Fruit fly (Drosophila melanogaster) ovary, adult (tissue): ENCODE data around the gene CG5276.

ENCODE experiments used
- CG17801 ChIP-seq: fragments of 200-800 bp; optimal IDR thresholded peaks from 2 replicates; lab custom pipeline; 2019; ENCODE audit warnings: missing biosample characterization, mild to moderate bottlenecking, missing genetic modification characterization, moderate library complexity; ENCODE audit not compliant: partially characterized antibody

The CG5276 gene

dm6 chr3R:11451207-11451841 lies 19.8 kb downstream of the CG5276 start, which contains the start of gene sals:
TSS of gene sals (minus strand) at chr3R:11451791.
- no peak for TF ChIP-seq CG17801 (GFP tag; lab: Kevin White, UChicago)

dm6 chr3R:11452041-11452440 lies 20.5 kb downstream of the CG5276 start:
- TF ChIP-seq CG17801 (GFP tag; lab: Kevin White, UChicago), result no peak

- TF ChIP-seq CG17801 (GFP tag; lab: Kevin White, UChicago), result peak; percentile 59
Measured at dm6 chr3R:11454210-11454904, 22.8 kb downstream of the CG5276 start.

dm6 chr3R:11456539-11456938 lies 25.0 kb downstream of the CG5276 start:
- TF ChIP-seq CG17801 (GFP tag; lab: Kevin White, UChicago), result peak; percentile 71

dm6 chr3R:11457286-11457685 lies 25.7 kb downstream of the CG5276 start:
- TF ChIP-seq CG17801 (GFP tag; lab: Kevin White, UChicago), result no peak

dm6 chr3R:11458022-11458850 lies 26.7 kb downstream of the CG5276 start:
- no peak for TF ChIP-seq CG17801 (GFP tag; lab: Kevin White, UChicago)

dm6 chr3R:11458851-11459175 lies 27.3 kb downstream of the CG5276 start:
- no peak for TF ChIP-seq CG17801 (GFP tag; lab: Kevin White, UChicago)

- no peak for TF ChIP-seq CG17801 (GFP tag; lab: Kevin White, UChicago)
Measured at dm6 chr3R:11460502-11461358, 29.2 kb downstream of the CG5276 start, which contains the start of gene PGRP-LB. TSS of gene PGRP-LB (minus strand) at chr3R:11460552.

dm6 chr3R:11467812-11468211 lies 36.3 kb downstream of the CG5276 start:
- TF ChIP-seq CG17801 (GFP tag; lab: Kevin White, UChicago), result no peak

- no peak for TF ChIP-seq CG17801 (GFP tag; lab: Kevin White, UChicago)
Measured at dm6 chr3R:11469745-11470144, 38.2 kb downstream of the CG5276 start.
